Fruit fly (Drosophila melanogaster) whole organism, prepupa: ENCODE results near the gene Rlip.

ENCODE experiments used
- Blimp-1 ChIP-seq: fragments of 200-800 bp; sonication (Bioruptor generic); optimal IDR thresholded peaks from 3 replicates; lab custom pipeline; 2017; ENCODE audit warnings: missing biosample characterization, missing genetic modification characterization, mild to moderate bottlenecking, moderate library complexity, missing genetic modification reagents
- CG10631 ChIP-seq: fragments of 200-800 bp; sonication (Bioruptor generic); optimal IDR thresholded peaks from 2 replicates; lab custom pipeline; 2016; ENCODE audit warnings: missing biosample characterization, missing genetic modification characterization
- CG11294 ChIP-seq: fragments of 200-800 bp; sonication (Bioruptor generic); IDR thresholded peaks from 2 replicates; pipeline ENCODE4 v1.3.6; 2022; ENCODE audit warnings: missing biosample characterization, missing genetic modification characterization
- CG11762 ChIP-seq: fragments of 200-800 bp; sonication (Bioruptor generic); optimal IDR thresholded peaks from 3 replicates; lab custom pipeline; 2016; ENCODE audit warnings: missing biosample characterization, missing genetic modification characterization; ENCODE audit not compliant: insufficient read depth
- CG11902 ChIP-seq: fragments of 200-800 bp; sonication (Bioruptor generic); optimal IDR thresholded peaks from 3 replicates; lab custom pipeline; 2016; ENCODE audit warnings: missing biosample characterization, missing genetic modification characterization
- CG15336 ChIP-seq: fragments of 200-800 bp; sonication (Bioruptor generic); IDR thresholded peaks from 2 replicates; pipeline ENCODE4 v1.3.6; 2022; ENCODE audit warnings: missing biosample characterization, missing genetic modification characterization
- CG1621 ChIP-seq: fragments of 200-800 bp; sonication (Bioruptor generic); optimal IDR thresholded peaks from 3 replicates; lab custom pipeline; 2018; ENCODE audit warnings: missing biosample characterization, mild to moderate bottlenecking, missing genetic modification characterization
- CG31627 ChIP-seq: fragments of 200-800 bp; sonication (Bioruptor generic); optimal IDR thresholded peaks from 3 replicates; lab custom pipeline; 2016; ENCODE audit warnings: missing biosample characterization, missing genetic modification characterization
- CG32006 ChIP-seq: fragments of 200-800 bp; sonication (Bioruptor generic); optimal IDR thresholded peaks from 3 replicates; lab custom pipeline; 2017; ENCODE audit warnings: missing biosample characterization, mild to moderate bottlenecking, missing genetic modification characterization
- CG3919 ChIP-seq: fragments of 200-800 bp; sonication (Bioruptor generic); optimal IDR thresholded peaks from 3 replicates; lab custom pipeline; 2016; ENCODE audit warnings: missing biosample characterization, missing genetic modification characterization
- CG4318 ChIP-seq: fragments of 200-800 bp; sonication (Bioruptor generic); optimal IDR thresholded peaks from 3 replicates; lab custom pipeline; 2017; ENCODE audit warnings: missing biosample characterization, mild to moderate bottlenecking, missing genetic modification characterization
- CG6163 ChIP-seq: fragments of 200-800 bp; sonication (Bioruptor generic); IDR thresholded peaks from 3 replicates; pipeline ENCODE4 v1.3.6; 2022; ENCODE audit warnings: missing biosample characterization, missing genetic modification characterization
- CG6276 ChIP-seq: fragments of 200-800 bp; sonication (Bioruptor generic); optimal IDR thresholded peaks from 2 replicates; lab custom pipeline; 2017; ENCODE audit warnings: missing biosample characterization, mild to moderate bottlenecking, missing genetic modification characterization
- CG6808 ChIP-seq: fragments of 200-800 bp; sonication (Bioruptor generic); optimal IDR thresholded peaks from 3 replicates; lab custom pipeline; 2017; ENCODE audit warnings: missing biosample characterization, missing genetic modification characterization, mild to moderate bottlenecking, moderate library complexity, missing genetic modification reagents
- CG8119 ChIP-seq: fragments of 200-800 bp; sonication (Bioruptor generic); IDR thresholded peaks from 3 replicates; pipeline ENCODE4 v1.3.6; 2022; ENCODE audit warnings: missing biosample characterization, missing genetic modification characterization
- CG8632 ChIP-seq: fragments of 200-800 bp; sonication (Bioruptor generic); optimal IDR thresholded peaks from 3 replicates; lab custom pipeline; 2016; ENCODE audit warnings: missing biosample characterization, missing genetic modification characterization
- Eip75B ChIP-seq: fragments of 200-800 bp; sonication (Bioruptor generic); optimal IDR thresholded peaks from 3 replicates; lab custom pipeline; 2016; ENCODE audit warnings: missing biosample characterization, missing genetic modification characterization
- Eip78C ChIP-seq: fragments of 200-800 bp; sonication (Bioruptor generic); peaks from one replicate; lab custom pipeline; 2016; ENCODE audit warnings: missing biosample characterization, missing genetic modification characterization
- Eip93F ChIP-seq: fragments of 200-800 bp; sonication (Bioruptor generic); optimal IDR thresholded peaks from 2 replicates; lab custom pipeline; 2016; ENCODE audit warnings: missing biosample characterization, mild to moderate bottlenecking, missing genetic modification characterization
- Ets21C ChIP-seq: fragments of 200-800 bp; sonication (Bioruptor generic); optimal IDR thresholded peaks from 3 replicates; lab custom pipeline; 2016; ENCODE audit warnings: missing biosample characterization, missing genetic modification characterization
- Ets96B ChIP-seq: fragments of 200-800 bp; optimal IDR thresholded peaks from 2 replicates; lab custom pipeline; 2019; ENCODE audit warnings: missing biosample characterization, mild to moderate bottlenecking, missing genetic modification characterization, moderate library complexity
- Gug ChIP-seq: fragments of 200-800 bp; sonication (Bioruptor generic); IDR thresholded peaks from 2 replicates; pipeline ENCODE4 v1.3.6; 2022; ENCODE audit warnings: missing biosample characterization, missing genetic modification characterization
- Hr38 ChIP-seq: sonication (Bioruptor generic); optimal IDR thresholded peaks from 2 replicates; lab custom pipeline; 2016; ENCODE audit warnings: missing biosample characterization, missing genetic modification characterization
- Hr39 ChIP-seq: fragments of 200-800 bp; sonication (Bioruptor generic); optimal IDR thresholded peaks from 2 replicates; lab custom pipeline; 2016; ENCODE audit warnings: missing biosample characterization, missing genetic modification characterization
- Hr4 ChIP-seq: fragments of 200-800 bp; sonication (Bioruptor generic); optimal IDR thresholded peaks from 3 replicates; lab custom pipeline; 2016; ENCODE audit warnings: missing biosample characterization, missing genetic modification characterization
- Smox ChIP-seq: fragments of 200-800 bp; sonication (Bioruptor generic); optimal IDR thresholded peaks from 3 replicates; lab custom pipeline; 2016; ENCODE audit warnings: missing biosample characterization, missing genetic modification characterization
- Sox14 ChIP-seq: fragments of 200-800 bp; sonication (Bioruptor generic); optimal IDR thresholded peaks from 3 replicates; lab custom pipeline; 2016; ENCODE audit warnings: missing biosample characterization, missing genetic modification characterization
- achi ChIP-seq: fragments of 200-800 bp; sonication (Bioruptor generic); optimal IDR thresholded peaks from 3 replicates; lab custom pipeline; 2016; ENCODE audit warnings: missing biosample characterization, missing genetic modification characterization
- cyc ChIP-seq: fragments of 200-800 bp; sonication (Bioruptor generic); optimal IDR thresholded peaks from 3 replicates; lab custom pipeline; 2016; ENCODE audit warnings: missing biosample characterization, missing genetic modification characterization
- dac ChIP-seq: fragments of 200-800 bp; sonication (Bioruptor generic); optimal IDR thresholded peaks from 2 replicates; lab custom pipeline; 2017; ENCODE audit warnings: missing biosample characterization, mild to moderate bottlenecking, missing genetic modification characterization
- eg ChIP-seq: fragments of 200-800 bp; sonication (Bioruptor generic); IDR thresholded peaks from 3 replicates; pipeline ENCODE4 v1.3.6; 2022; ENCODE audit warnings: missing biosample characterization, missing genetic modification characterization
- fd59A ChIP-seq: fragments of 200-800 bp; sonication (Bioruptor generic); optimal IDR thresholded peaks from 2 replicates; lab custom pipeline; 2017; ENCODE audit warnings: missing biosample characterization, mild to moderate bottlenecking, missing genetic modification characterization, missing genetic modification reagents
- fd85E ChIP-seq: fragments of 200-800 bp; sonication (Bioruptor generic); optimal IDR thresholded peaks from 3 replicates; lab custom pipeline; 2016; ENCODE audit warnings: missing biosample characterization, missing genetic modification characterization
- fkh ChIP-seq: fragments of 200-800 bp; sonication (Bioruptor generic); optimal IDR thresholded peaks from 3 replicates; lab custom pipeline; 2017; ENCODE audit warnings: missing biosample characterization, mild to moderate bottlenecking, missing genetic modification characterization, moderate library complexity
- lz ChIP-seq: fragments of 200-800 bp; sonication (Bioruptor generic); optimal IDR thresholded peaks from 3 replicates; lab custom pipeline; 2016; ENCODE audit warnings: missing biosample characterization, missing genetic modification characterization
- net ChIP-seq: fragments of 200-800 bp; sonication (Bioruptor generic); optimal IDR thresholded peaks from 3 replicates; lab custom pipeline; 2016; ENCODE audit warnings: missing biosample characterization, missing genetic modification characterization
- pdm3 ChIP-seq: fragments of 200-800 bp; sonication (Bioruptor generic); optimal IDR thresholded peaks from 3 replicates; lab custom pipeline; 2016; ENCODE audit warnings: missing biosample characterization, missing genetic modification characterization
- salr ChIP-seq, 2 experiments: fragments of 200-800 bp; sonication (Bioruptor generic); optimal IDR thresholded peaks; 3 replicates each; lab custom pipeline; 2016 to 2018; ENCODE audit warnings: missing biosample characterization in 2 of 2, missing genetic modification characterization in 2 of 2, mild to moderate bottlenecking in 1 of 2
- spab ChIP-seq: fragments of 200-800 bp; sonication (Bioruptor generic); optimal IDR thresholded peaks from 2 replicates; lab custom pipeline; 2017; ENCODE audit warnings: missing biosample characterization, mild to moderate bottlenecking, missing genetic modification characterization, missing genetic modification reagents
- svp ChIP-seq: fragments of 200-800 bp; sonication (Bioruptor generic); peaks from one replicate; lab custom pipeline; 2016; ENCODE audit warnings: missing biosample characterization, missing genetic modification characterization
- vri ChIP-seq: fragments of 200-800 bp; sonication (Bioruptor generic); optimal IDR thresholded peaks from 3 replicates; lab custom pipeline; 2016; ENCODE audit warnings: missing biosample characterization, mild to moderate bottlenecking, missing genetic modification characterization

Rlip gene

DNA sequence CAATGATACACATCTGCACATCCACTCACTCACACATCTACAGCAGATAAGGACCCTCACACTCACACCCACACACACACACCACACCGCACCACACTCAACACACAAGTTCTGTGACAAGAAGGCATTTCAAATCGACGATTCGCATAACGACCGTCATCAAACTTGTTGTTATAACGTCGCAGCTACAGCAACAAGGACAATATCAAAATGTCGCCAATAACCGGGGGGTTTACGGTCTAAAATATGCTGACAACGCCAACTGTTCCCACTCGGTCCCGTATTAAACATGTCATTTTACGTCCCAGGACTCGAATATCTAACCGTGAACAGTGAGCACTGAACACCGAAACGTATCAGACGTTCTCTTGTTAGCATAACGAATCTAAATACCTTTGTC lies 32.6 kb upstream of the Rlip start:
- TF ChIP-seq CG32006 (GFP tag; lab: Kevin White, UChicago) (no peak), net (GFP tag; lab: Kevin White, UChicago) (no peak), CG1621 (tag; lab: Kevin White, UChicago) (no peak), eg (GFP tag; lab: Robert Waterston, UW) (no peak), CG6163 (no peak)

DNA sequence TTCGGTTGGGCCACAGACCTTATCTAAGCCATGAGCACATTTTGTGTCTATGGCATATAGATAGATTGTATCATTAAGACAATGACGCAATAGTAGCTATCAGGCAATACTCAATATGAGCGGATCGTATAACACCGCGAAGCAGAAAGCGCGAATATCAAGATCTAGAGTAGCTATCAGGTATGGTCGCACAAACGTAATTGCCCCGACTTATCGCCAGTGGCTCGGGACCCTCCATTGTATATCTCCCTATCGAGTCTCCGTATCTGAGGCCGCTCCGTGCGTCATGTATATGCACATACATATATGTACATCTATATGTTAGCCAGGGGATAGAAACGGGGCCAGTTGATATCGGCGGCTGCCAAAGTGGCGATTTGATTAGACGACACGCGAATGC lies 31.9 kb upstream of the Rlip start:
- TF ChIP-seq cyc (GFP tag; lab: Kevin White, UChicago): no peak
- TF ChIP-seq svp (GFP tag; lab: Kevin White, UChicago): peak; percentile 69
- peak; percentile 99 for TF ChIP-seq vri (GFP tag; lab: Kevin White, UChicago)
- TF ChIP-seq Eip93F (GFP tag; lab: Kevin White, UChicago): no peak

DNA sequence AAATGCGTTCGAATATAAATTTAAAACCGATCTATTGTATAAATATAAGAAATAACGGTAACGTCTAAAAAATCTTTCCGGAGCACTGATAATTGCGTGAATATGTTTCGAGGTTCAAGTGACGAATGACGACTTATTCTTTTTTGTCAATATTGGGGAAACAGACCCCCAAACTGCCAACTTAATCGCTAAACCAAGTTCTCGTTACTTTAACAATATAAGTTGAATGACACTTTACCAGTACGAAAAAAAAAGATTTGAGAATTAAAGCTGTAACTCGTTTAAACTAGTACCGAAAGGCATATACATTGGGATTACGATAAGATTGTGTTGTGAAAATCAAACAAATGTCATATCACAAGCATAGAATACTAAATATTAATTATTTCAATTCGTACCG lies 29.6 kb upstream of the Rlip start, which contains the start of gene CG43446:
Gene CG43446 (minus strand): TSS at position 101 of the 400 bp plus-strand sequence.
- TF ChIP-seq CG3919 (GFP tag; lab: Kevin White, UChicago) (no peak), cyc (GFP tag; lab: Kevin White, UChicago) (no peak), fd85E (GFP tag; lab: Kevin White, UChicago) (no peak), spab (no peak), CG8119 (GFP tag; lab: Robert Waterston, UW) (no peak), net (GFP tag; lab: Kevin White, UChicago) (no peak), CG11902 (GFP tag; lab: Kevin White, UChicago) (no peak)

DNA sequence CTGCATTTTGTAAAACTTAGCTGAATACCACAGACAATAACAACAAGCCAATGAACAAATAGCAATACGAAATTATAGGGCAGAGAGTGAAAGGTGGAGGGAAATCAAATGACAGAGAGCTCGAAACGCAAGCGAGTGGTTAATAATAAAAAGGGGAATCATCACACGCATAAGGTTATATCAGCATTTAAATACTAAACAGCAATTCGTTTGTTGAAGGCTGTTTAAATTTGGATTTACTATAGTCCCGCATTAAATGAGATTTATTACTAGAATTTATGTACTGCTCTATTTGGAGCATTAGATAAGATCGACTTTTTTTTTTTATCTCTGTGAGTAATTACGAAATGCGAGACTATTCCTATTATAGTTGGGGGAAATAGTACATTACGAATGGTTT lies 28.9 kb upstream of the Rlip start:
- TF ChIP-seq CG6276 (GFP tag; lab: Kevin White, UChicago) (no peak), CG3919 (GFP tag; lab: Kevin White, UChicago) (no peak), lz (no peak), fkh (GFP tag; lab: Kevin White, UChicago) (no peak), CG8632 (no peak), CG4318 (GFP tag; lab: Kevin White, UChicago) (no peak), cyc (GFP tag; lab: Kevin White, UChicago) (no peak), Ets96B (tag; lab: Kevin White, UChicago) (no peak), CG6808 (no peak), Blimp-1 (no peak), CG11762 (GFP tag; lab: Kevin White, UChicago) (no peak), svp (GFP tag; lab: Kevin White, UChicago) (no peak), dac (GFP tag; lab: Kevin White, UChicago) (no peak), Eip78C (no peak), CG6163 (no peak)

DNA sequence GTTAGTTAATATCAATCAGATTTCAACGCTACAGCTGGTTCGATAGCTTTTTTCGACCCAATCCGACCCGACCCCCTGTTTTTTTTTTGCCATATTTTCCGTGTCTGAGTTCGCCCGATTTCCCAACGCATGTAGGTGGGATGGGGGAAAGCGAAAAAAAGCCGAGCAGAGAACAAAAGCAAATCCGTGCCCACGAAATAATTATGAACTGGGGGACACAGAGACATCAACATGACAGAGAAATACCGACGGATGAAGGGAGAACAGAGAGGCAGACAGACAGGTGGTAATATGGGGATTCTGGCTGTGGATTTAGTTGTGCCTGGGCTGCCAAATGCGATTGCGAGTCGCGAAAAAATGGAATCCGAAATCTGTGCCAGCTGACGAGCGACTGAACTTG lies 28.4 kb upstream of the Rlip start:
- TF ChIP-seq spab (no peak), achi (GFP tag; lab: Kevin White, UChicago) (no peak), CG32006 (GFP tag; lab: Kevin White, UChicago) (no peak), vri (GFP tag; lab: Kevin White, UChicago) (no peak)

DNA sequence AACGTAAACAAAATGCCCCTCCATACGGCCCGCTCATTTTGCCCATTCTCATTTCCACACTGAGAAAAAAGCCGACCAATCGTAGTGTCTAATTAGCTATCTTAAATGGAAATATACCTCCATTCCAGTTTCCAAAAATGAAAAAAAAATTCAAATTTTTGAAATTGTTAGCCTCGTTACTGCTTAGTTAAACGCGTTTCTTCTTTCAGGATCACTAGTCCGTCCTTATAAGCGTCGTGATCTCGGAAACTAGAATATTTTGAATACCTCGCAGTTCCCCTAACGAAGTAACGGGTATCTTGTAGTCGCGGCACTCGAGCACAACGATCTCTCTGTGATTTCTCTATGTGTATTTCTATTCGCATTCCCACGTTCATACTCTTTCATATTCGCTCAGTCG lies 27.8 kb upstream of the Rlip start:
- TF ChIP-seq cyc (GFP tag; lab: Kevin White, UChicago) (peak; percentile 9), fd59A (GFP tag; lab: Kevin White, UChicago) (no peak), pdm3 (peak; percentile 16), Eip75B (GFP tag; lab: Kevin White, UChicago) (peak; percentile 14), CG1621 (tag; lab: Kevin White, UChicago) (no peak), Smox (no peak), CG31627 (GFP tag; lab: Kevin White, UChicago) (peak; percentile 18), Ets21C (no peak), fkh (GFP tag; lab: Kevin White, UChicago) (peak; percentile 9), fd85E (GFP tag; lab: Kevin White, UChicago) (no peak), Eip78C (peak; percentile 65), svp (GFP tag; lab: Kevin White, UChicago) (peak; percentile 47), salr (GFP tag; optimal IDR thresholded peaks at IDR 0.05; lab: Kevin White, UChicago) (peak in 1 of 2 experiments; percentile 3), CG10631 (GFP tag; lab: Kevin White, UChicago) (peak; percentile 8), CG32006 (GFP tag; lab: Kevin White, UChicago) (peak; percentile 66), Hr38 (GFP tag; lab: Kevin White, UChicago) (no peak), CG15336 (peak; percentile 56), Sox14 (GFP tag; lab: Kevin White, UChicago) (no peak), CG11294 (GFP tag; lab: Robert Waterston, UW) (peak; percentile 10; the same call in 1 of the 2 replicates), Hr4 (GFP tag; lab: Kevin White, UChicago) (peak; percentile 57), dac (GFP tag; lab: Kevin White, UChicago) (peak; percentile 19), Hr39 (peak; percentile 5), Blimp-1 (no peak), achi (GFP tag; lab: Kevin White, UChicago) (peak; percentile 20), Gug (GFP tag; lab: Robert Waterston, UW) (peak; percentile 41; the same call in 1 of the 2 replicates)
